Fruit fly (Drosophila melanogaster): ENCODE results near the gene CBP.

CBP gene

DNA sequence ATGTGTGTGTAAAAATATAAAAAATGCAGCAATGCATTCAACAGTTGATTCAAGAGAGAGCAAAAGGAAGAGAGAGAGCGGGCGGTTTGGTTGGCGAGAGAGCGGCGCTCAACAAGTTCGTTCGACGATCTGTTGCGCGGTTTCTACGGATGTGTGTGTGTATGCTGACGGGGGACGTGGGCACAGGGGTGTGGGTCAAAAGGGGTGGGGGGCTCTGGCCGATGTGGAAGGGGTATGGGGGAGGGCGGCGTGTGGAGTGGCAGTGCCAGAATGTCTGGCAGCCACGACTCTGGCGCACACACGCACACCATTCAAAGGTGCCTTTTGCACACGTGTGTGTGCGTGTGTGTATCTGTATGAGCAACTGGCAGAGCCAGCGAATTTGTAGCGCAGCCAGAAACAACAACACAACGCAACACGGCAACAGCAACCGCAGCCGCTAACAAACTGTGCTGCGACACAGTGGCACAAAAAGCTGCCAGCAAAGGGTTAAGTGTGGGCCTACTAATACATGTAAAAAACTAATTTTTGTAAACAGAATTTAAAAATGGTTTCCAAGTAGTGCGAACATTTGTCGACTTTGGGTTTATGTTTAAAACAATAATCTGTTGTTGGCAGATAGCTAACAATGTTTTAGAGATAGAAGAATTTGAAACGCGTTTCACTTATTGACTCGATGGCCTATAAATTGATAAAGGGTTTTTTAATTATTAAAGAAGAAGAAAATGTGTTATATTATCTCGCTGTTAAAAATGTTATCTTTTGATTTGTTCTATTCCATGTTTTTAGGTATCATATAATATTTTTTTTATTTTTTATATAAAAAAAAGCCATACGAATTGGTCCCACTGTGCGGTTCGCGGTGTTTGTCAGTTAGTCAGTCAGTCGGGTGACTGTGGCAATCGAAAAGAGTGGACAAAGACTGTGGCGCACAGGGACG lies 30.3 kb upstream of the CBP start (continued):
- TF ChIP-seq topi (GFP tag; optimal IDR thresholded peaks at IDR 0.05) = peak; percentile 95
- TF ChIP-seq CG8632 (GFP tag; optimal IDR thresholded peaks at IDR 0.05) = peak; percentile 95
- peak; percentile 85 for TF ChIP-seq CG8319 (GFP tag; optimal IDR thresholded peaks at IDR 0.05)
- TF ChIP-seq dsx (GFP tag; optimal IDR thresholded peaks at IDR 0.05; ENCODE audit: poor library complexity, severe bottlenecking) = peak; percentile 54
- TF ChIP-seq CG6792 (GFP tag; optimal IDR thresholded peaks at IDR 0.05) = peak; percentile 88
- TF ChIP-seq Ets21C (GFP tag; optimal IDR thresholded peaks at IDR 0.05) = peak; percentile 83
- TF ChIP-seq cyc (GFP tag; optimal IDR thresholded peaks at IDR 0.05) = peak; percentile 90
- peak; percentile 84 for TF ChIP-seq CG11294 (GFP tag; IDR thresholded peaks at IDR 0.05)
- TF ChIP-seq Hr39 (GFP tag; optimal IDR thresholded peaks at IDR 0.05) = peak; percentile 92
- TF ChIP-seq Sox15 (GFP tag; optimal IDR thresholded peaks at IDR 0.05) = peak; percentile 94
- TF ChIP-seq CG34406 (GFP tag; optimal IDR thresholded peaks at IDR 0.05) = peak; percentile 92
- peak; percentile 99 for TF ChIP-seq CG4318 (GFP tag; optimal IDR thresholded peaks at IDR 0.05)
- TF ChIP-seq Gug (GFP tag; IDR thresholded peaks at IDR 0.05) = peak; percentile 70
- TF ChIP-seq Eip78C (GFP tag) = peak; percentile 97
- peak; percentile 91 for TF ChIP-seq CG31627 (GFP tag; optimal IDR thresholded peaks at IDR 0.05)
- peak; percentile 87 for TF ChIP-seq CG9139 (GFP tag; optimal IDR thresholded peaks at IDR 0.05)
- TF ChIP-seq eg (GFP tag; IDR thresholded peaks at IDR 0.05) = no peak; the same call in none of the 3 replicates
- peak; percentile 93 for TF ChIP-seq pdm3 (GFP tag; optimal IDR thresholded peaks at IDR 0.05)
- TF ChIP-seq lz (GFP tag; optimal IDR thresholded peaks at IDR 0.05) = peak; percentile 94

DNA sequence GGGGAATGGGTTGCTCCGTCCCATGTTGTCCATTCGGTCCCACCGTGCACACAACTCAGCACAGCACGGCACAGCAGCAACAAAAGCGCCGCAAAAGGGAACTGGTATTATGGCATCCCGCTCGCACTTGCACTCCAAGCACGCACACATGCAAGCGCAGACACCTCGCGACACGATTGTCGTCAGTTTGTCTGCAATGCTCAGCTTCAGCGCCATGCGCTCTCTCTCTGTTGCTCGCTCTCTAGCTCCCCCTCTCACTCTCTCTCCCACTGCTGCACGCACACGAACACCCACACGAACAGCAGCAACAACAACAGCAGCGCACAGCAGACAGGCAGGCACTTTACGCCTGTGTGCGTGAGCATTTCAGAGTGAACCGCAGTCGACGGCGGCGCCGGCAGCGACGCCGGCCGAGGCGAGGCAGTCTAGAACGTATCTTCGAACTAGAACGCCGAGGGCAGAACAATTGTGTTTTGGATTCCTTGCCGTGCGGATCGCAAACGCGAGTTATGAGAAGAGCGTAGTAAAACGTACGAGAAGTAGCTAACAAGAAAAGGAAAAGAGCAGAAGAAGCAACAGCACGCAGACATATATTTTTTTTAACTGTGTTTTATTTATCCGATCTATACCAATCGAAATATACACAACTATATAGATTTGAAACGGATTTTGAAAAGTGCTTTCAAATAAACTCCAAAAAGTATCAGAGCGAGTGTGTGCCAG lies 29.5 kb upstream of the CBP start, which contains the start of gene brk:
Gene brk (plus strand): TSS at position 462 of the 723 bp plus-strand sequence.
- TF ChIP-seq CG9139 (GFP tag; optimal IDR thresholded peaks at IDR 0.05) = no peak
- TF ChIP-seq Met (GFP tag; optimal IDR thresholded peaks at IDR 0.05) = no peak
- peak; percentile 78 for TF ChIP-seq vri (GFP tag; optimal IDR thresholded peaks at IDR 0.05)
- TF ChIP-seq fd85E (GFP tag; optimal IDR thresholded peaks at IDR 0.05) = peak; percentile 21
- peak; percentile 12 for TF ChIP-seq Sox14 (GFP tag; optimal IDR thresholded peaks at IDR 0.05)
- no peak for TF ChIP-seq Hr4 (GFP tag; optimal IDR thresholded peaks at IDR 0.05)
- TF ChIP-seq Lpt (GFP tag; optimal IDR thresholded peaks at IDR 0.05) = peak; percentile 54
- peak in 1 of 2 experiments; percentile 51 for TF ChIP-seq ss (GFP tag; optimal IDR thresholded peaks at IDR 0.05)
- TF ChIP-seq CG6163 (GFP tag; IDR thresholded peaks at IDR 0.05) = peak; percentile 55; the same call in 2 of the 3 replicates
- peak; percentile 36 for TF ChIP-seq CG7368 (GFP tag; optimal IDR thresholded peaks at IDR 0.05)
- no peak for TF ChIP-seq topi (GFP tag; optimal IDR thresholded peaks at IDR 0.05)
- no peak for TF ChIP-seq CG32006 (GFP tag; optimal IDR thresholded peaks at IDR 0.05)
- TF ChIP-seq CG8319 (GFP tag; optimal IDR thresholded peaks at IDR 0.05) = no peak
- TF ChIP-seq CG15336 (GFP tag; IDR thresholded peaks at IDR 0.05) = 0 out of 2 replicates have a peak, but pooled peaks have one; percentile 12
- TF ChIP-seq eg (GFP tag; IDR thresholded peaks at IDR 0.05) = 0 out of 3 replicates have a peak, but pooled peaks have one; percentile 6
- no peak for TF ChIP-seq Sox102F (GFP tag; optimal IDR thresholded peaks at IDR 0.05)
- peak; percentile 28 for TF ChIP-seq dsx (GFP tag; optimal IDR thresholded peaks at IDR 0.05; ENCODE audit: poor library complexity, severe bottlenecking)
- TF ChIP-seq CG3032 (tag; optimal IDR thresholded peaks at IDR 0.05) = no peak
- TF ChIP-seq OdsH (GFP tag; optimal IDR thresholded peaks at IDR 0.05) = no peak
- TF ChIP-seq CG3919 (GFP tag; optimal IDR thresholded peaks at IDR 0.05) = no peak
- TF ChIP-seq pdm3 (GFP tag; optimal IDR thresholded peaks at IDR 0.05) = no peak
- no peak for TF ChIP-seq net (GFP tag; optimal IDR thresholded peaks at IDR 0.05)
- peak; percentile 68 for TF ChIP-seq svp (GFP tag)

Measured in whole organism, prepupa.